Worm (Caenorhabditis elegans) whole organism, young adult: ENCODE measurements around the gene R10E11.5.
A peak's percentile ranks its signal among the peaks of the same experiment; 100 is the strongest.

ENCODE experiments used
- B0261.1 ChIP-seq: sonication (generic microtip); optimal IDR thresholded peaks from 2 replicates; lab custom pipeline; 2016; ENCODE audit warnings: mild to moderate bottlenecking, missing genetic modification characterization, moderate library complexity, missing compliant biosample characterization
- C06A6.2 ChIP-seq: fragments of 200-800 bp; sonication (Bioruptor generic); conservative IDR thresholded peaks from 2 replicates; pipeline ENCODE4 v1.3.6; 2022; ENCODE audit warnings: missing genetic modification characterization, missing compliant biosample characterization
- D2030.7 ChIP-seq: fragments of 200-800 bp; sonication (Bioruptor generic); IDR thresholded peaks from 2 replicates; pipeline ENCODE4 v1.3.6; 2022; ENCODE audit warnings: missing genetic modification reagents, missing genetic modification characterization, missing compliant biosample characterization
- F10E7.11 ChIP-seq: sonication (generic microtip); optimal IDR thresholded peaks from 2 replicates; lab custom pipeline; 2017; ENCODE audit warnings: mild to moderate bottlenecking, missing genetic modification characterization, moderate library complexity, missing compliant biosample characterization
- F37B4.10 ChIP-seq: fragments of 200-800 bp; sonication (Bioruptor generic); IDR thresholded peaks from 2 replicates; pipeline ENCODE4 v1.3.6; 2022; ENCODE audit warnings: missing genetic modification characterization, missing compliant biosample characterization
- F39B2.1 ChIP-seq: fragments of 200-800 bp; sonication (Bioruptor generic); IDR thresholded peaks from 2 replicates; pipeline ENCODE4 v1.3.6; 2022; ENCODE audit warnings: missing genetic modification reagents, missing genetic modification characterization, missing compliant biosample characterization
- F49E8.2 ChIP-seq: sonication (generic microtip); optimal IDR thresholded peaks from 3 replicates; lab custom pipeline; 2017; ENCODE audit warnings: missing genetic modification characterization, mild to moderate bottlenecking, missing compliant biosample characterization, antibody characterized with exemption, moderate library complexity; ENCODE audit not compliant: insufficient read depth
- F57C9.4 ChIP-seq: sonication (generic microtip); optimal IDR thresholded peaks from 2 replicates; lab custom pipeline; 2017; ENCODE audit warnings: mild to moderate bottlenecking, missing genetic modification characterization, missing compliant biosample characterization
- K12H6.12 ChIP-seq: fragments of 200-800 bp; sonication (Bioruptor generic); optimal IDR thresholded peaks from 2 replicates; lab custom pipeline; 2018; ENCODE audit warnings: mild to moderate bottlenecking, missing genetic modification characterization, missing compliant biosample characterization
- Y53F4B.3 ChIP-seq: fragments of 200-800 bp; sonication (Bioruptor generic); IDR thresholded peaks from 2 replicates; pipeline ENCODE4 v1.3.6; 2022; ENCODE audit warnings: missing genetic modification reagents, missing genetic modification characterization, missing compliant biosample characterization
- Y79H2A.3 ChIP-seq: fragments of 200-800 bp; sonication (Bioruptor generic); conservative IDR thresholded peaks from 2 replicates; pipeline ENCODE4 v1.3.6; 2022; ENCODE audit warnings: missing genetic modification reagents, missing genetic modification characterization, missing compliant biosample characterization
- ZK185.1 ChIP-seq: sonication (generic microtip); optimal IDR thresholded peaks from 2 replicates; lab custom pipeline; 2016; ENCODE audit warnings: mild to moderate bottlenecking, missing genetic modification characterization, missing compliant biosample characterization; ENCODE audit not compliant: poor library complexity, severe bottlenecking
- ama-1 ChIP-seq, 3 experiments: fragments of 150-350 bp in 1 of 3; sonication (generic microtip) in 2 of 3; optimal IDR thresholded peaks; 2 replicates each; lab custom pipeline; 2014 to 2018; ENCODE audit warnings: missing biosample characterization in 2 of 3, missing genetic modification characterization in 2 of 3, missing genetic modification reagents in 2 of 3
- aptf-3 ChIP-seq: fragments of 200-800 bp; sonication (Bioruptor generic); IDR thresholded peaks from 2 replicates; pipeline ENCODE4 v1.3.6; 2022; ENCODE audit warnings: missing genetic modification characterization, missing compliant biosample characterization
- athp-1 ChIP-seq: sonication (generic microtip); optimal IDR thresholded peaks from 2 replicates; lab custom pipeline; 2017; ENCODE audit warnings: mild to moderate bottlenecking, missing genetic modification characterization, missing compliant biosample characterization
- ccch-3 ChIP-seq: fragments of 200-800 bp; sonication (Bioruptor generic); optimal IDR thresholded peaks from 2 replicates; lab custom pipeline; 2018; ENCODE audit warnings: mild to moderate bottlenecking, missing genetic modification characterization, missing compliant biosample characterization
- cebp-1 ChIP-seq, 2 experiments: fragments of 200-800 bp in 1 of 2; sonication (Bioruptor generic) in 1 of 2; sonication (generic microtip) in 1 of 2; IDR thresholded peaks in 1 of 2; optimal IDR thresholded peaks in 1 of 2; 2 replicates each; pipeline versions ENCODE4 v1.3.6 to Lab custom; 2017 to 2022; ENCODE audit warnings: missing compliant biosample characterization in 2 of 2, missing genetic modification characterization in 2 of 2, mild to moderate bottlenecking in 1 of 2, missing genetic modification reagents in 1 of 2, moderate library complexity in 1 of 2
- ceh-100 ChIP-seq: fragments of 200-800 bp; sonication (Bioruptor generic); IDR thresholded peaks from 2 replicates; pipeline ENCODE4 v1.3.6; 2022; ENCODE audit warnings: missing genetic modification reagents, missing genetic modification characterization, missing compliant biosample characterization
- ceh-58 ChIP-seq: fragments of 200-800 bp; sonication (Bioruptor generic); IDR thresholded peaks from 2 replicates; pipeline ENCODE4 v1.3.6; 2022; ENCODE audit warnings: missing genetic modification characterization, missing compliant biosample characterization
- ceh-79 ChIP-seq: sonication (generic microtip); optimal IDR thresholded peaks from 2 replicates; lab custom pipeline; 2017; ENCODE audit warnings: mild to moderate bottlenecking, missing genetic modification characterization, missing compliant biosample characterization
- chd-7 ChIP-seq: sonication (generic microtip); optimal IDR thresholded peaks from 2 replicates; lab custom pipeline; 2016; ENCODE audit warnings: mild to moderate bottlenecking, missing genetic modification characterization, moderate library complexity, missing compliant biosample characterization
- die-1 ChIP-seq: sonication (generic microtip); optimal IDR thresholded peaks from 2 replicates; lab custom pipeline; 2016; ENCODE audit warnings: missing genotype, mild to moderate bottlenecking, missing genetic modification characterization, missing compliant biosample characterization
- efl-1 ChIP-seq: fragments of 150-350 bp; optimal IDR thresholded peaks from 2 replicates; lab custom pipeline; 2014; ENCODE audit warnings: missing biosample characterization, missing genetic modification reagents, missing genetic modification characterization
- egl-44 ChIP-seq: fragments of 200-800 bp; sonication (Bioruptor generic); IDR thresholded peaks from 2 replicates; pipeline ENCODE4 v1.3.6; 2022; ENCODE audit warnings: missing genetic modification reagents, missing genetic modification characterization, missing compliant biosample characterization
- egrh-3 ChIP-seq: fragments of 200-800 bp; sonication (Bioruptor generic); IDR thresholded peaks from 2 replicates; pipeline ENCODE4 v1.3.6; 2022; ENCODE audit warnings: missing genetic modification reagents, missing genetic modification characterization, missing compliant biosample characterization
- ets-4 ChIP-seq: fragments of 200-800 bp; sonication (Bioruptor generic); optimal IDR thresholded peaks from 2 replicates; lab custom pipeline; 2018; ENCODE audit warnings: mild to moderate bottlenecking, missing genetic modification characterization, missing compliant biosample characterization
- hlh-12 ChIP-seq: sonication (generic microtip); optimal IDR thresholded peaks from 2 replicates; lab custom pipeline; 2016; ENCODE audit warnings: missing genetic modification characterization, missing compliant biosample characterization
- hsf-1 ChIP-seq: fragments of 200-800 bp; sonication (Bioruptor generic); IDR thresholded peaks from 2 replicates; pipeline ENCODE4 v1.3.6; 2022; ENCODE audit warnings: missing genetic modification reagents, missing genetic modification characterization, missing compliant biosample characterization
- lir-1 ChIP-seq: fragments of 200-800 bp; sonication (Bioruptor generic); conservative IDR thresholded peaks from 2 replicates; pipeline ENCODE4 v1.3.6; 2022; ENCODE audit warnings: missing genetic modification reagents, missing genetic modification characterization, missing compliant biosample characterization
- lsy-27 ChIP-seq: sonication (generic microtip); optimal IDR thresholded peaks from 2 replicates; lab custom pipeline; 2017; ENCODE audit warnings: missing genetic modification characterization, mild to moderate bottlenecking, missing compliant biosample characterization, antibody characterized with exemption, missing genotype, borderline replicate concordance; ENCODE audit not compliant: insufficient read depth
- nfya-1 ChIP-seq: sonication (generic microtip); optimal IDR thresholded peaks from 2 replicates; lab custom pipeline; 2017; ENCODE audit warnings: antibody characterized with exemption, missing compliant biosample characterization, missing genetic modification characterization, borderline replicate concordance; ENCODE audit not compliant: insufficient read depth
- nhr-179 ChIP-seq: sonication (generic microtip); optimal IDR thresholded peaks from 2 replicates; lab custom pipeline; 2016; ENCODE audit warnings: mild to moderate bottlenecking, missing genetic modification characterization, missing compliant biosample characterization
- nhr-90 ChIP-seq: sonication (generic microtip); optimal IDR thresholded peaks from 2 replicates; lab custom pipeline; 2016; ENCODE audit warnings: missing genotype, mild to moderate bottlenecking, missing genetic modification characterization, missing compliant biosample characterization
- sdz-38 ChIP-seq: sonication (generic microtip); optimal IDR thresholded peaks from 2 replicates; lab custom pipeline; 2016; ENCODE audit warnings: missing genotype, missing genetic modification characterization, missing compliant biosample characterization
- snpc-1.1 ChIP-seq: sonication (generic microtip); optimal IDR thresholded peaks from 2 replicates; lab custom pipeline; 2017; ENCODE audit warnings: missing genetic modification characterization, mild to moderate bottlenecking, missing compliant biosample characterization, antibody characterized with exemption, moderate library complexity, missing genotype, missing genetic modification reagents; ENCODE audit not compliant: insufficient read depth
- snpc-4 ChIP-seq, 5 experiments: fragments of 150-350 bp in 1 of 5; sonication (generic microtip) in 4 of 5; optimal IDR thresholded peaks; 2 replicates each; lab custom pipeline; 2014 to 2018; ENCODE audit warnings: missing genetic modification characterization in 5 of 5, missing biosample characterization in 3 of 5, antibody characterized with exemption in 2 of 5, mild to moderate bottlenecking in 2 of 5, missing compliant biosample characterization in 2 of 5, missing genotype in 2 of 5, moderate library complexity in 2 of 5, missing genetic modification reagents in 1 of 5
- sptf-2 ChIP-seq: fragments of 200-800 bp; sonication (Bioruptor generic); optimal IDR thresholded peaks from 2 replicates; lab custom pipeline; 2018; ENCODE audit warnings: mild to moderate bottlenecking, missing genetic modification characterization, missing compliant biosample characterization
- tbp1 ChIP-seq: fragments of 200-800 bp; sonication (Bioruptor generic); optimal IDR thresholded peaks from 2 replicates; lab custom pipeline; 2018; ENCODE audit warnings: mild to moderate bottlenecking, missing genetic modification characterization, missing compliant biosample characterization
- unc-62 ChIP-seq: fragments of 150-350 bp; optimal IDR thresholded peaks from 2 replicates; lab custom pipeline; 2014; ENCODE audit warnings: missing biosample characterization, missing genetic modification reagents, missing genetic modification characterization
- zfh-2 ChIP-seq: fragments of 200-800 bp; sonication (Bioruptor generic); conservative IDR thresholded peaks from 2 replicates; pipeline ENCODE4 v1.3.6; 2022; ENCODE audit warnings: missing genetic modification reagents, missing genetic modification characterization, missing compliant biosample characterization
- zim-3 ChIP-seq: sonication (generic microtip); optimal IDR thresholded peaks from 2 replicates; lab custom pipeline; 2017; ENCODE audit warnings: mild to moderate bottlenecking, missing genetic modification characterization, moderate library complexity, missing compliant biosample characterization
- ztf-18 ChIP-seq: sonication (generic microtip); optimal IDR thresholded peaks from 2 replicates; lab custom pipeline; 2016; ENCODE audit warnings: missing genotype, mild to moderate bottlenecking, missing genetic modification characterization, missing compliant biosample characterization
- ztf-25 ChIP-seq: fragments of 200-800 bp; sonication (Bioruptor generic); IDR thresholded peaks from 2 replicates; pipeline ENCODE4 v1.3.6; 2022; ENCODE audit warnings: missing genetic modification reagents, missing genetic modification characterization, missing compliant biosample characterization
- ztf-26 ChIP-seq: sonication (generic microtip); optimal IDR thresholded peaks from 2 replicates; lab custom pipeline; 2017; ENCODE audit warnings: missing genetic modification characterization, missing compliant biosample characterization
- ztf-3 ChIP-seq: fragments of 200-800 bp; sonication (Bioruptor generic); optimal IDR thresholded peaks from 2 replicates; lab custom pipeline; 2018; ENCODE audit warnings: mild to moderate bottlenecking, missing genetic modification characterization, missing compliant biosample characterization
- ztf-6 ChIP-seq: fragments of 200-800 bp; sonication (Bioruptor generic); IDR thresholded peaks from 2 replicates; pipeline ENCODE4 v1.3.6; 2022; ENCODE audit warnings: missing genetic modification reagents, missing genetic modification characterization, missing compliant biosample characterization

Gene R10E11.5

ce11 chrIII:9765465-9765900, 24.0 kb downstream of the R10E11.5 start:
- TF ChIP-seq ztf-3 (GFP tag; lab: Kevin White, UChicago), result peak; percentile 97
- no peak for TF ChIP-seq lsy-27 (tag; lab: Kevin White, UChicago)
- peak; percentile 99 for TF ChIP-seq chd-7 (tag; lab: Kevin White, UChicago)
- TF ChIP-seq die-1 (tag; lab: Kevin White, UChicago), result peak; percentile 62
- peak; percentile 90 for TF ChIP-seq ZK185.1 (tag; lab: Kevin White, UChicago)
- TF ChIP-seq ceh-100, result peak; percentile 84
- peak; percentile 59 for TF ChIP-seq ccch-3 (GFP tag; lab: Kevin White, UChicago)
- no peak for TF ChIP-seq hlh-12
- TF ChIP-seq unc-62 (GFP tag; lab: Kevin White, UChicago), result peak; percentile 37
- peak; percentile 90 for TF ChIP-seq ama-1 (optimal IDR thresholded peaks at IDR 0.05; lab: Kevin White, UChicago)
- TF ChIP-seq ama-1 (GFP tag; optimal IDR thresholded peaks at IDR 0.05; lab: Kevin White, UChicago), result peak in 1 of 2 experiments; percentile 78
- TF ChIP-seq zfh-2, result peak; percentile 99
- peak; percentile 75 for TF ChIP-seq tbp1 (GFP tag; lab: Kevin White, UChicago)
- peak; percentile 54 for TF ChIP-seq egrh-3 (GFP tag; lab: Robert Waterston, UW)
- TF ChIP-seq D2030.7, result 0 out of 2 replicates have a peak, but pooled peaks have one; percentile 16
- TF ChIP-seq B0261.1 (tag; lab: Kevin White, UChicago), result peak; percentile 41
- no peak for TF ChIP-seq sdz-38 (tag; lab: Kevin White, UChicago)
- peak; percentile 43 for TF ChIP-seq snpc-4 (GFP tag; optimal IDR thresholded peaks at IDR 0.05; lab: Kevin White, UChicago)
- peak in 3 of 4 experiments; percentile 57 to 84 (median 83) for TF ChIP-seq snpc-4 (tag; optimal IDR thresholded peaks at IDR 0.05; lab: Kevin White, UChicago)
- peak; percentile 77 for TF ChIP-seq ceh-79 (tag; lab: Kevin White, UChicago)
- TF ChIP-seq F37B4.10 (GFP tag; lab: Robert Waterston, UW), result peak; percentile 94; the same call in 1 of the 2 replicates
- no peak for TF ChIP-seq Y53F4B.3 (GFP tag; lab: Robert Waterston, UW)
- TF ChIP-seq F10E7.11, result peak; percentile 79
- peak; percentile 94 for TF ChIP-seq zim-3 (tag; lab: Kevin White, UChicago)
- peak; percentile 97 for TF ChIP-seq C06A6.2 (GFP tag; lab: Robert Waterston, UW)
- TF ChIP-seq F57C9.4, result peak; percentile 95
- TF ChIP-seq efl-1 (GFP tag; lab: Kevin White, UChicago), result no peak
- no peak for TF ChIP-seq nhr-179 (tag; lab: Kevin White, UChicago)
- TF ChIP-seq ztf-26 (tag; lab: Kevin White, UChicago), result peak; percentile 98
- peak; percentile 94 for TF ChIP-seq nhr-90 (tag; lab: Kevin White, UChicago)
- TF ChIP-seq hsf-1 (GFP tag; lab: Robert Waterston, UW), result peak; percentile 72
- TF ChIP-seq F49E8.2 (tag; lab: Kevin White, UChicago), result no peak
- peak; percentile 82 for TF ChIP-seq ztf-18 (tag; lab: Kevin White, UChicago)
- TF ChIP-seq aptf-3 (GFP tag; lab: Robert Waterston, UW), result no peak
- peak; percentile 93 for TF ChIP-seq athp-1 (tag; lab: Kevin White, UChicago)
- TF ChIP-seq ztf-25 (GFP tag; lab: Robert Waterston, UW), result peak; percentile 79; the same call in 1 of the 2 replicates
- TF ChIP-seq sptf-2 (GFP tag; lab: Kevin White, UChicago), result peak; percentile 17
- TF ChIP-seq egl-44 (GFP tag; lab: Robert Waterston, UW), result peak; percentile 96
- no peak; the same call in 1 of the 2 replicates for TF ChIP-seq Y79H2A.3 (GFP tag; lab: Robert Waterston, UW)
- TF ChIP-seq nfya-1 (tag; lab: Kevin White, UChicago), result no peak
- TF ChIP-seq cebp-1 (GFP tag; IDR thresholded peaks at IDR 0.05; lab: Robert Waterston, UW), result peak; percentile 84
- TF ChIP-seq cebp-1 (tag; optimal IDR thresholded peaks at IDR 0.05; lab: Kevin White, UChicago), result peak; percentile 97
- TF ChIP-seq F39B2.1 (GFP tag; lab: Robert Waterston, UW), result peak; percentile 77
- peak; percentile 77; the same call in 1 of the 2 replicates for TF ChIP-seq ztf-6 (GFP tag; lab: Robert Waterston, UW)
- no peak for TF ChIP-seq ceh-58
- peak; percentile 100 for TF ChIP-seq K12H6.12 (tag; lab: Kevin White, UChicago)
- TF ChIP-seq lir-1 (GFP tag; lab: Robert Waterston, UW), result peak; percentile 92
- TF ChIP-seq ets-4 (GFP tag; lab: Kevin White, UChicago), result peak; percentile 98
- no peak for TF ChIP-seq snpc-1.1
